Worm (Caenorhabditis elegans) whole organism, dauer: ENCODE measurements around the gene Y75B8A.24.

Source experiments
- unc-62 ChIP-seq: sonication (generic microtip); optimal IDR thresholded peaks from 2 replicates; lab custom pipeline; 2017; ENCODE audit warnings: missing biosample characterization, missing genetic modification reagents, missing genetic modification characterization

Gene Y75B8A.24

ce11 chrIII:12215596-12215995, 58.0 kb downstream of the Y75B8A.24 start, which contains the start of gene Y75B8A.13:
TSS of gene Y75B8A.13 (minus strand) at chrIII:12215696.
- no peak for TF ChIP-seq unc-62 (GFP tag; lab: Kevin White, UChicago)

ce11 chrIII:12207574-12207973, 66.0 kb downstream of the Y75B8A.24 start:
- no peak for TF ChIP-seq unc-62 (GFP tag; lab: Kevin White, UChicago)

ce11 chrIII:12205271-12205670, 68.3 kb downstream of the Y75B8A.24 start:
- TF ChIP-seq unc-62 (GFP tag; lab: Kevin White, UChicago): no peak

DNA sequence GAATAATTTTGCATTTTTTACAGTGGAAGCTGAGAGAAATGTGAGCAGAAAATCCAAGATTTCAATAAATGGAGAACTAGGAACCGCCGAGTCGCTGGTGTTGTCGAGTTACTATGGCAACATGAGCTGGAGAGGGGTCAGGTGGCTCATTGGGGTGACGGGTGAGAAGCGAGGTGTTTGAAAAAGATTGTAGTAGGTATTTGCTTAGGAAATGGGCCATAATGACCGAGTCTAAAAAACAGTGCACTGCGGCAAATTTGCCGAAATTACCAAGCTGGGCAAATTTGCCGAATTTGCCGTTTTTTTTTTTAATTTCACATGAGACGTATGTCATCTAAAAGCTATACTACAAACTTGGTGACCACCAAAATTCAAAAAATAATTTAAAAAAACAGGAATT, 71.1 kb downstream of the Y75B8A.24 start, which contains the start of gene osm-12:
TSS of gene osm-12 (minus strand) at position 101 of the 400 bp plus-strand sequence.
- no peak for TF ChIP-seq unc-62 (GFP tag; lab: Kevin White, UChicago)
